Fruit fly (Drosophila melanogaster) whole organism, embryonic: Measurements from ENCODE around the gene QIL1.

Source experiments
- Aef1 ChIP-seq: fragments of 200-800 bp; sonication (Bioruptor generic); IDR thresholded peaks from 3 replicates; pipeline ENCODE4 v1.3.6; 2022; ENCODE audit warnings: missing biosample characterization, missing genetic modification characterization
- BEAF-32 ChIP-seq: fragments of 200-800 bp; sonication (Bioruptor generic); optimal IDR thresholded peaks from 3 replicates; lab custom pipeline; 2017; ENCODE audit warnings: missing biosample characterization, missing genetic modification characterization, mild to moderate bottlenecking, moderate library complexity, missing genetic modification reagents
- CG10654 ChIP-seq: fragments of 200-800 bp; sonication (Bioruptor generic); optimal IDR thresholded peaks from 2 replicates; lab custom pipeline; 2016; ENCODE audit warnings: missing biosample characterization, missing genetic modification characterization
- CG11560 ChIP-seq: fragments of 200-800 bp; sonication (Bioruptor generic); IDR thresholded peaks from 3 replicates; pipeline ENCODE4 v1.3.6; 2022; ENCODE audit warnings: missing biosample characterization, missing genetic modification characterization
- CG12219 ChIP-seq: fragments of 200-800 bp; sonication (Bioruptor generic); optimal IDR thresholded peaks from 3 replicates; lab custom pipeline; 2018; ENCODE audit warnings: missing biosample characterization, mild to moderate bottlenecking, missing genetic modification characterization
- CG1233 ChIP-seq: fragments of 200-800 bp; sonication (Bioruptor generic); optimal IDR thresholded peaks from 4 replicates; lab custom pipeline; 2018; ENCODE audit warnings: missing biosample characterization, mild to moderate bottlenecking, missing genetic modification characterization
- CG13296 ChIP-seq: fragments of 200-800 bp; sonication (Bioruptor generic); optimal IDR thresholded peaks from 3 replicates; lab custom pipeline; 2018; ENCODE audit warnings: missing biosample characterization, mild to moderate bottlenecking, missing genetic modification characterization
- CG13624 ChIP-seq: fragments of 200-800 bp; sonication (Bioruptor generic); optimal IDR thresholded peaks from 2 replicates; lab custom pipeline; 2016; ENCODE audit warnings: missing biosample characterization, missing genetic modification characterization
- CG15073 ChIP-seq: fragments of 200-800 bp; sonication (Bioruptor generic); optimal IDR thresholded peaks from 2 replicates; lab custom pipeline; 2016; ENCODE audit warnings: missing biosample characterization, missing genetic modification characterization
- CG1529 ChIP-seq: fragments of 200-800 bp; sonication (Bioruptor generic); optimal IDR thresholded peaks from 3 replicates; lab custom pipeline; 2018; ENCODE audit warnings: missing biosample characterization, missing genetic modification characterization
- CG18011 ChIP-seq: fragments of 200-800 bp; sonication (Bioruptor generic); optimal IDR thresholded peaks from 2 replicates; lab custom pipeline; 2017; ENCODE audit warnings: missing biosample characterization, missing genetic modification characterization, mild to moderate bottlenecking, moderate library complexity, missing genotype
- CG18619 ChIP-seq: fragments of 200-800 bp; sonication (Bioruptor generic); optimal IDR thresholded peaks from 3 replicates; lab custom pipeline; 2017; ENCODE audit warnings: missing biosample characterization, mild to moderate bottlenecking, missing genetic modification characterization
- CG18764 ChIP-seq: fragments of 200-800 bp; sonication (Bioruptor generic); optimal IDR thresholded peaks from 3 replicates; lab custom pipeline; 2016; ENCODE audit warnings: missing biosample characterization, missing genetic modification characterization
- CG30431 ChIP-seq: fragments of 200-800 bp; sonication (Bioruptor generic); optimal IDR thresholded peaks from 2 replicates; lab custom pipeline; 2017; ENCODE audit warnings: missing biosample characterization, missing genetic modification characterization
- CG3065 ChIP-seq: fragments of 200-800 bp; sonication (Bioruptor generic); optimal IDR thresholded peaks from 2 replicates; lab custom pipeline; 2016; ENCODE audit warnings: missing biosample characterization, missing genetic modification characterization
- CG43689 ChIP-seq: fragments of 200-800 bp; sonication (Bioruptor generic); IDR thresholded peaks from 2 replicates; pipeline ENCODE4 v1.3.6; 2022; ENCODE audit warnings: missing biosample characterization, missing genetic modification characterization
- CG6791 ChIP-seq: fragments of 200-800 bp; sonication (Bioruptor generic); IDR thresholded peaks from 3 replicates; pipeline ENCODE4 v1.3.6; 2022; ENCODE audit warnings: missing biosample characterization, missing genetic modification characterization; ENCODE audit not compliant: partially characterized antibody
- CG7928 ChIP-seq: fragments of 200-800 bp; sonication (Bioruptor generic); optimal IDR thresholded peaks from 2 replicates; lab custom pipeline; 2017; ENCODE audit warnings: missing biosample characterization, mild to moderate bottlenecking, missing genetic modification characterization
- CG8359 ChIP-seq: fragments of 200-800 bp; sonication (Bioruptor generic); optimal IDR thresholded peaks from 2 replicates; lab custom pipeline; 2017; ENCODE audit warnings: missing biosample characterization, mild to moderate bottlenecking, missing genetic modification characterization, borderline replicate concordance
- CG8944 ChIP-seq: fragments of 200-800 bp; sonication (Bioruptor generic); optimal IDR thresholded peaks from 3 replicates; lab custom pipeline; 2016; ENCODE audit warnings: missing biosample characterization, missing genetic modification characterization
- Chrac-16 ChIP-seq: fragments of 200-800 bp; sonication (Bioruptor generic); optimal IDR thresholded peaks from 3 replicates; lab custom pipeline; 2016; ENCODE audit warnings: missing biosample characterization, missing genetic modification characterization
- CrebB ChIP-seq: fragments of 200-800 bp; sonication (Bioruptor generic); optimal IDR thresholded peaks from 3 replicates; lab custom pipeline; 2018; ENCODE audit warnings: missing biosample characterization, mild to moderate bottlenecking, missing genetic modification characterization
- Doc2 ChIP-seq: fragments of 200-800 bp; sonication (Bioruptor generic); IDR thresholded peaks from 2 replicates; pipeline ENCODE4 v1.3.6; 2022; ENCODE audit warnings: missing biosample characterization, missing genetic modification characterization
- E2f1 ChIP-seq: fragments of 200-800 bp; sonication (Bioruptor generic); IDR thresholded peaks from 2 replicates; pipeline ENCODE4 v1.3.6; 2022; ENCODE audit warnings: missing biosample characterization, missing genetic modification characterization
- ERR ChIP-seq: fragments of 200-800 bp; sonication (Bioruptor generic); optimal IDR thresholded peaks from 2 replicates; lab custom pipeline; 2016; ENCODE audit warnings: missing biosample characterization, missing genetic modification characterization
- Gsc ChIP-seq: fragments of 200-800 bp; sonication (Bioruptor generic); IDR thresholded peaks from 2 replicates; pipeline ENCODE4 v1.3.6; 2022; ENCODE audit warnings: missing biosample characterization, missing genetic modification characterization
- Mrtf ChIP-seq: fragments of 200-800 bp; sonication (Bioruptor generic); IDR thresholded peaks from 3 replicates; pipeline ENCODE4 v1.3.6; 2022; ENCODE audit warnings: missing biosample characterization, missing genetic modification characterization
- Oaz ChIP-seq: fragments of 200-800 bp; sonication (Bioruptor generic); IDR thresholded peaks from 2 replicates; pipeline ENCODE4 v1.3.6; 2022; ENCODE audit warnings: missing biosample characterization, missing genetic modification characterization
- Stat92E ChIP-seq, 3 experiments: fragments of >200 bp in 2 of 3; fragments of 200-800 bp in 1 of 3; sonication (Bioruptor generic) in 1 of 3; optimal IDR thresholded peaks; 2 replicates each; lab custom pipeline; 2017 to 2019; ENCODE audit warnings: missing biosample characterization in 3 of 3, missing genetic modification characterization in 3 of 3, mild to moderate bottlenecking in 1 of 3, moderate library complexity in 1 of 3
- Usf ChIP-seq: fragments of 200-800 bp; sonication (Bioruptor generic); optimal IDR thresholded peaks from 2 replicates; lab custom pipeline; 2017; ENCODE audit warnings: missing genotype, missing biosample characterization, missing genetic modification characterization
- ab ChIP-seq: fragments of 200-800 bp; sonication (Bioruptor generic); optimal IDR thresholded peaks from 2 replicates; lab custom pipeline; 2016; ENCODE audit warnings: missing biosample characterization, missing genetic modification characterization
- aop ChIP-seq: fragments of 200-800 bp; sonication (Bioruptor generic); IDR thresholded peaks from 2 replicates; pipeline ENCODE4 v1.3.6; 2022; ENCODE audit warnings: missing biosample characterization, missing genetic modification characterization
- bbx ChIP-seq: fragments of 200-800 bp; sonication (Bioruptor generic); IDR thresholded peaks from 2 replicates; pipeline ENCODE4 v1.3.6; 2022; ENCODE audit warnings: missing biosample characterization, missing genetic modification characterization; ENCODE audit not compliant: partially characterized antibody
- croc ChIP-seq: fragments of 200-800 bp; sonication (Bioruptor generic); conservative IDR thresholded peaks from 3 replicates; pipeline ENCODE4 v1.3.6; 2022; ENCODE audit warnings: missing biosample characterization, missing genetic modification characterization
- emc ChIP-seq: fragments of 200-800 bp; sonication (Bioruptor generic); optimal IDR thresholded peaks from 2 replicates; lab custom pipeline; 2016; ENCODE audit warnings: missing biosample characterization, missing genetic modification characterization
- fd3F ChIP-seq: fragments of 200-800 bp; sonication (Bioruptor generic); optimal IDR thresholded peaks from 2 replicates; lab custom pipeline; 2018; ENCODE audit warnings: missing biosample characterization, mild to moderate bottlenecking, missing genetic modification characterization, moderate library complexity
- gcm2 ChIP-seq: fragments of 200-800 bp; sonication (Bioruptor generic); optimal IDR thresholded peaks from 2 replicates; lab custom pipeline; 2016; ENCODE audit warnings: missing biosample characterization, missing genetic modification characterization
- jing ChIP-seq: fragments of 200-800 bp; sonication (Bioruptor generic); optimal IDR thresholded peaks from 2 replicates; lab custom pipeline; 2018; ENCODE audit warnings: missing biosample characterization, mild to moderate bottlenecking, missing genetic modification characterization
- kah ChIP-seq: fragments of 200-800 bp; sonication (Bioruptor generic); optimal IDR thresholded peaks from 2 replicates; lab custom pipeline; 2018; ENCODE audit warnings: missing biosample characterization, mild to moderate bottlenecking, missing genetic modification characterization
- knrl ChIP-seq: fragments of 200-800 bp; sonication (Bioruptor generic); IDR thresholded peaks from 3 replicates; pipeline ENCODE4 v1.3.6; 2022; ENCODE audit warnings: missing biosample characterization, missing genetic modification characterization; ENCODE audit not compliant: partially characterized antibody
- lov ChIP-seq, 2 experiments: fragments of 200-800 bp in 1 of 2; fragments of >200 bp in 1 of 2; sonication (Bioruptor generic) in 1 of 2; IDR thresholded peaks in 1 of 2; optimal IDR thresholded peaks in 1 of 2; 2 replicates in 1 of 2; 3 replicates in 1 of 2; pipeline versions ENCODE4 v1.3.6 to Lab custom; 2017 to 2022; ENCODE audit warnings: missing biosample characterization in 1 of 2, missing genetic modification characterization in 1 of 2
- p53 ChIP-seq: fragments of 200-800 bp; sonication (Bioruptor generic); optimal IDR thresholded peaks from 2 replicates; lab custom pipeline; 2016; ENCODE audit warnings: missing biosample characterization, missing genetic modification characterization
- pb ChIP-seq: fragments of 200-800 bp; sonication (Bioruptor generic); optimal IDR thresholded peaks from 3 replicates; lab custom pipeline; 2016; ENCODE audit warnings: missing biosample characterization, missing genetic modification characterization
- pho ChIP-seq: fragments of 200-800 bp; sonication (Bioruptor generic); optimal IDR thresholded peaks from 2 replicates; lab custom pipeline; 2016; ENCODE audit warnings: missing biosample characterization, missing genetic modification characterization
- slbo ChIP-seq: fragments of 200-800 bp; sonication (Bioruptor generic); IDR thresholded peaks from 2 replicates; pipeline ENCODE4 v1.3.6; 2022; ENCODE audit warnings: missing biosample characterization, missing genetic modification characterization
- sqz ChIP-seq: fragments of 200-800 bp; sonication (Bioruptor generic); optimal IDR thresholded peaks from 3 replicates; lab custom pipeline; 2018; ENCODE audit warnings: missing biosample characterization, mild to moderate bottlenecking, missing genetic modification characterization
- trem ChIP-seq: fragments of 200-800 bp; optimal IDR thresholded peaks from 3 replicates; lab custom pipeline; 2019; ENCODE audit warnings: missing biosample characterization, mild to moderate bottlenecking, missing genetic modification characterization, moderate library complexity
- vnd ChIP-seq: fragments of 200-800 bp; sonication (Bioruptor generic); IDR thresholded peaks from 3 replicates; pipeline ENCODE4 v1.3.6; 2022; ENCODE audit warnings: missing biosample characterization, missing genetic modification characterization; ENCODE audit not compliant: partially characterized antibody
- vvl ChIP-seq: fragments of 200-800 bp; sonication (Bioruptor generic); IDR thresholded peaks from 2 replicates; pipeline ENCODE4 v1.3.6; 2022; ENCODE audit warnings: missing biosample characterization, missing genetic modification characterization
- wdn ChIP-seq: fragments of 200-800 bp; sonication (Bioruptor generic); IDR thresholded peaks from 2 replicates; pipeline ENCODE4 v1.3.6; 2022; ENCODE audit warnings: missing biosample characterization, missing genetic modification characterization

QIL1 gene

DNA sequence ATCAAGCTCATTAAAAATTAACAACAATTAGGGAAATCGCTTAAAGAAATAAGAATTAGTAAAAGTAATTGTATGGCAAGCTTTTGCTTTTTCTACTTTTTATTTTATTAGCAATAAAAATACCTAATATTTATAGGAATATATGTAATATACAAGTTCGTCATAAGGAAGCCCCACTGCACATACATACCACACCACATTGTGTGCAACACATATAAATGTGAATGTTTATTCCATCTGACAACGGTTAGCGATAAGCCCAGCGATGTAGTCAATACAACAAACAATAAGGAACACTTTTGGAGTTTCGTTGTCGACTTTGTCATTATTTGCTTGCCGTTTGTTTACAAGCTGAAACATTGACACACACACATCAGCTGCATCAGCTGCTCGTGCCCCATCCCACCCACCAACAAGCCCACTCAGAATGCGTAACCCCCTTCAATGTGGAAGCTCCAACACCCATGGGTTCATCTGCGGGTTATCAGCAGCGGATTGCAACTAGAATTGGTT, 19.6 kb downstream of the QIL1 start (continued):
- peak; percentile 86 for TF ChIP-seq CG1233 (GFP tag; lab: Kevin White, UChicago)
- no peak for TF ChIP-seq slbo (GFP tag; lab: Robert Waterston, UW)
- TF ChIP-seq CG8944 (GFP tag; lab: Kevin White, UChicago): peak; percentile 45
- TF ChIP-seq emc (GFP tag; lab: Kevin White, UChicago): no peak
- peak; percentile 1 for TF ChIP-seq ERR (GFP tag; lab: Kevin White, UChicago)
- peak; percentile 92 for TF ChIP-seq CG1529
- no peak for TF ChIP-seq gcm2
- TF ChIP-seq CG10654 (GFP tag; lab: Kevin White, UChicago): peak; percentile 63
- no peak for TF ChIP-seq ab (GFP tag; lab: Kevin White, UChicago)
- no peak for TF ChIP-seq BEAF-32 (GFP tag; lab: Kevin White, UChicago)
- TF ChIP-seq CG18764 (GFP tag; lab: Kevin White, UChicago): peak; percentile 80
- TF ChIP-seq pho: no peak
- TF ChIP-seq sqz (GFP tag; lab: Kevin White, UChicago): peak; percentile 85
- TF ChIP-seq pb (GFP tag; lab: Kevin White, UChicago): peak; percentile 38
- TF ChIP-seq CG13296 (GFP tag; lab: Kevin White, UChicago): peak; percentile 34
- TF ChIP-seq jing: no peak
- 0 out of 3 replicates have a peak, but pooled peaks have one; percentile 16 for TF ChIP-seq Mrtf
- TF ChIP-seq vnd (GFP tag; lab: Robert Waterston, UW): no peak
- TF ChIP-seq CG30431: peak; percentile 32
- TF ChIP-seq wdn: no peak
- no peak for TF ChIP-seq Aef1 (GFP tag; lab: Robert Waterston, UW)
- no peak for TF ChIP-seq CG13624 (GFP tag; lab: Kevin White, UChicago)
- TF ChIP-seq E2f1 (GFP tag; lab: Robert Waterston, UW): peak; percentile 44; the same call in 1 of the 2 replicates
- TF ChIP-seq aop (GFP tag; lab: Robert Waterston, UW): no peak
- peak; percentile 18 for TF ChIP-seq Usf
- no peak for TF ChIP-seq CG7928 (GFP tag; lab: Kevin White, UChicago)
- peak in 1 of 3 experiments; percentile 31 for TF ChIP-seq Stat92E (GFP tag; optimal IDR thresholded peaks at IDR 0.05; lab: Kevin White, UChicago)
- TF ChIP-seq Chrac-16 (GFP tag; lab: Kevin White, UChicago): peak; percentile 38
- no peak for TF ChIP-seq lov (optimal IDR thresholded peaks at IDR 0.05; lab: Kevin White, UChicago)
- TF ChIP-seq lov (GFP tag; IDR thresholded peaks at IDR 0.05; lab: Robert Waterston, UW): peak; percentile 89; the same call in 2 of the 3 replicates
- no peak for TF ChIP-seq CG15073 (GFP tag; lab: Kevin White, UChicago)
- TF ChIP-seq Gsc (GFP tag; lab: Robert Waterston, UW): no peak
- peak; percentile 30 for TF ChIP-seq p53 (GFP tag; lab: Kevin White, UChicago)
- TF ChIP-seq CG6791 (GFP tag; lab: Robert Waterston, UW): no peak
- peak; percentile 66 for TF ChIP-seq trem (tag; lab: Kevin White, UChicago)
- no peak for TF ChIP-seq CG18011 (GFP tag; lab: Kevin White, UChicago)
- TF ChIP-seq Doc2 (GFP tag; lab: Robert Waterston, UW): no peak
- 0 out of 2 replicates have a peak, but pooled peaks have one; percentile 15 for TF ChIP-seq Oaz (GFP tag; lab: Robert Waterston, UW)
- no peak for TF ChIP-seq bbx (GFP tag; lab: Robert Waterston, UW)
- TF ChIP-seq CrebB: peak; percentile 75
- no peak for TF ChIP-seq CG11560 (tag; lab: Robert Waterston, UW)
- TF ChIP-seq CG3065 (GFP tag; lab: Kevin White, UChicago): peak; percentile 38
- peak; percentile 65 for TF ChIP-seq CG18619 (GFP tag; lab: Kevin White, UChicago)
- no peak for TF ChIP-seq CG43689 (GFP tag; lab: Robert Waterston, UW)
- peak; percentile 46 for TF ChIP-seq croc
- TF ChIP-seq CG8359: peak; percentile 85
- TF ChIP-seq vvl (GFP tag; lab: Robert Waterston, UW): peak; percentile 66
- TF ChIP-seq kah: peak; percentile 78
- TF ChIP-seq CG12219 (GFP tag; lab: Kevin White, UChicago): peak; percentile 84
- TF ChIP-seq fd3F (GFP tag; lab: Kevin White, UChicago): no peak
- no peak for TF ChIP-seq knrl (GFP tag; lab: Robert Waterston, UW)
